Worm (Caenorhabditis elegans) whole organism, late embryonic: ENCODE results near the gene M18.6.
A peak's percentile ranks its signal among the peaks of the same experiment; 100 is the strongest.

Source experiments
- K02D7.2 ChIP-seq: sonication (generic microtip); optimal IDR thresholded peaks from 2 replicates; lab custom pipeline; 2017; ENCODE audit warnings: mild to moderate bottlenecking, missing genetic modification characterization, missing compliant biosample characterization
- K09A11.1 ChIP-seq: sonication (generic microtip); optimal IDR thresholded peaks from 2 replicates; lab custom pipeline; 2017; ENCODE audit warnings: antibody characterized with exemption, mild to moderate bottlenecking, missing genetic modification characterization, missing compliant biosample characterization; ENCODE audit not compliant: insufficient read depth
- T23F11.4 ChIP-seq: fragments of 200-800 bp; sonication (Bioruptor generic); optimal IDR thresholded peaks from 2 replicates; lab custom pipeline; 2018; ENCODE audit warnings: mild to moderate bottlenecking, missing genetic modification characterization, missing compliant biosample characterization
- ama-1 ChIP-seq: fragments of 150-350 bp; optimal IDR thresholded peaks from 2 replicates; lab custom pipeline; 2014
- ceh-2 ChIP-seq: sonication (generic microtip); optimal IDR thresholded peaks from 2 replicates; lab custom pipeline; 2016; ENCODE audit warnings: missing genotype, missing genetic modification characterization, missing compliant biosample characterization
- ceh-24 ChIP-seq: sonication (generic microtip); optimal IDR thresholded peaks from 2 replicates; lab custom pipeline; 2016; ENCODE audit warnings: mild to moderate bottlenecking, missing genetic modification characterization, missing compliant biosample characterization
- ceh-30 ChIP-seq: fragments of 150-350 bp; optimal IDR thresholded peaks from 2 replicates; lab custom pipeline; 2014; ENCODE audit warnings: missing biosample characterization, missing genetic modification characterization
- ceh-31 ChIP-seq: sonication (generic microtip); optimal IDR thresholded peaks from 2 replicates; lab custom pipeline; 2016; ENCODE audit warnings: missing genetic modification characterization, missing compliant biosample characterization
- ceh-34 ChIP-seq: sonication (generic microtip); optimal IDR thresholded peaks from 2 replicates; lab custom pipeline; 2016; ENCODE audit warnings: mild to moderate bottlenecking, missing genetic modification characterization, missing compliant biosample characterization
- ceh-45 ChIP-seq: fragments of 200-800 bp; sonication (Bioruptor generic); IDR thresholded peaks from 2 replicates; pipeline ENCODE4 v1.3.6; 2022; ENCODE audit warnings: missing genetic modification reagents, missing genetic modification characterization, missing compliant biosample characterization
- ceh-48 ChIP-seq: sonication (generic microtip); optimal IDR thresholded peaks from 2 replicates; lab custom pipeline; 2016; ENCODE audit warnings: missing genetic modification characterization, inconsistent platforms, missing compliant biosample characterization
- ceh-6 ChIP-seq: fragments of 200-800 bp; sonication (Bioruptor generic); optimal IDR thresholded peaks from 2 replicates; lab custom pipeline; 2018; ENCODE audit warnings: mild to moderate bottlenecking, missing genetic modification characterization, missing compliant biosample characterization
- che-1 ChIP-seq: sonication (generic microtip); optimal IDR thresholded peaks from 2 replicates; lab custom pipeline; 2016; ENCODE audit warnings: mild to moderate bottlenecking, missing genetic modification characterization, missing compliant biosample characterization
- dve-1 ChIP-seq: sonication (generic microtip); optimal IDR thresholded peaks from 2 replicates; lab custom pipeline; 2017; ENCODE audit warnings: antibody characterized with exemption, mild to moderate bottlenecking, missing genetic modification characterization, missing compliant biosample characterization
- elt-2 ChIP-seq: sonication (generic microtip); optimal IDR thresholded peaks from 2 replicates; lab custom pipeline; 2016; ENCODE audit warnings: missing genetic modification reagents, missing genetic modification characterization, missing compliant biosample characterization
- elt-4 ChIP-seq: sonication (generic microtip); optimal IDR thresholded peaks from 2 replicates; lab custom pipeline; 2016; ENCODE audit warnings: missing genetic modification characterization, missing compliant biosample characterization
- fkh-6 ChIP-seq: sonication (generic microtip); optimal IDR thresholded peaks from 2 replicates; lab custom pipeline; 2016; ENCODE audit warnings: missing genetic modification characterization, missing compliant biosample characterization
- gmeb-2 ChIP-seq: sonication (generic microtip); optimal IDR thresholded peaks from 2 replicates; lab custom pipeline; 2016; ENCODE audit warnings: missing genetic modification characterization, inconsistent platforms, missing compliant biosample characterization
- hlh-30 ChIP-seq: sonication (generic microtip); optimal IDR thresholded peaks from 2 replicates; lab custom pipeline; 2017; ENCODE audit warnings: antibody characterized with exemption, missing genetic modification characterization, missing compliant biosample characterization; ENCODE audit not compliant: insufficient read depth
- hlh-8 ChIP-seq: sonication (generic microtip); optimal IDR thresholded peaks from 2 replicates; lab custom pipeline; 2016; ENCODE audit warnings: missing genotype, missing genetic modification characterization, missing compliant biosample characterization
- lim-6 ChIP-seq: sonication (generic microtip); optimal IDR thresholded peaks from 2 replicates; lab custom pipeline; 2016; ENCODE audit warnings: missing genetic modification characterization, missing compliant biosample characterization
- nfya-1 ChIP-seq: sonication (generic microtip); optimal IDR thresholded peaks from 2 replicates; lab custom pipeline; 2017; ENCODE audit warnings: missing genetic modification characterization, mild to moderate bottlenecking, missing compliant biosample characterization, antibody characterized with exemption, moderate library complexity
- nhr-11 ChIP-seq: fragments of 150-350 bp; optimal IDR thresholded peaks from 2 replicates; lab custom pipeline; 2014; ENCODE audit warnings: missing biosample characterization, missing genetic modification characterization
- npax-4 ChIP-seq: sonication (generic microtip); optimal IDR thresholded peaks from 2 replicates; lab custom pipeline; 2016; ENCODE audit warnings: missing genetic modification characterization, missing compliant biosample characterization
- pag-3 ChIP-seq: sonication (generic microtip); optimal IDR thresholded peaks from 2 replicates; lab custom pipeline; 2016; ENCODE audit warnings: missing compliant biosample characterization, missing genetic modification characterization, borderline replicate concordance
- pax-1 ChIP-seq: fragments of 150-350 bp; optimal IDR thresholded peaks from 2 replicates; lab custom pipeline; 2014; ENCODE audit warnings: missing biosample characterization, missing genetic modification characterization
- pqm-1 ChIP-seq: sonication (generic microtip); optimal IDR thresholded peaks from 2 replicates; lab custom pipeline; 2016; ENCODE audit warnings: missing genetic modification characterization, missing compliant biosample characterization
- pros-1 ChIP-seq: fragments of 150-350 bp; optimal IDR thresholded peaks from 2 replicates; lab custom pipeline; 2014; ENCODE audit warnings: missing biosample characterization, missing genetic modification reagents, missing genetic modification characterization
- ref-2 ChIP-seq: sonication (generic microtip); optimal IDR thresholded peaks from 2 replicates; lab custom pipeline; 2016; ENCODE audit warnings: missing genetic modification characterization, missing compliant biosample characterization
- rnt-1 ChIP-seq: sonication (generic microtip); optimal IDR thresholded peaks from 2 replicates; lab custom pipeline; 2016; ENCODE audit warnings: missing genetic modification characterization, missing compliant biosample characterization
- sdc-2 ChIP-seq: sonication (generic microtip); optimal IDR thresholded peaks from 2 replicates; lab custom pipeline; 2016; ENCODE audit warnings: missing genotype, missing genetic modification characterization, missing compliant biosample characterization
- sox-4 ChIP-seq: sonication (generic microtip); optimal IDR thresholded peaks from 2 replicates; lab custom pipeline; 2017; ENCODE audit warnings: mild to moderate bottlenecking, missing genetic modification characterization, inconsistent platforms, missing compliant biosample characterization
- tbx-2 ChIP-seq: sonication (generic microtip); optimal IDR thresholded peaks from 2 replicates; lab custom pipeline; 2016; ENCODE audit warnings: missing genetic modification characterization, missing compliant biosample characterization
- tbx-7 ChIP-seq: sonication (generic microtip); optimal IDR thresholded peaks from 2 replicates; lab custom pipeline; 2016; ENCODE audit warnings: missing genotype, missing genetic modification characterization, missing compliant biosample characterization
- unc-42 ChIP-seq: sonication (generic microtip); optimal IDR thresholded peaks from 2 replicates; lab custom pipeline; 2016; ENCODE audit warnings: missing genotype, missing genetic modification characterization, missing compliant biosample characterization
- unc-55 ChIP-seq: sonication (generic microtip); optimal IDR thresholded peaks from 2 replicates; lab custom pipeline; 2017; ENCODE audit warnings: missing biosample characterization, missing genetic modification reagents, missing genetic modification characterization
- unc-86 ChIP-seq: sonication (generic microtip); optimal IDR thresholded peaks from 2 replicates; lab custom pipeline; 2016; ENCODE audit warnings: missing genetic modification characterization, missing compliant biosample characterization
- ztf-16 ChIP-seq: sonication (generic microtip); optimal IDR thresholded peaks from 2 replicates; lab custom pipeline; 2017; ENCODE audit warnings: missing genetic modification characterization, missing compliant biosample characterization

Gene M18.6

ce11 chrIV:12122874-12123664, 2.0 kb downstream of the M18.6 start, which contains the start of gene aly-3:
Gene aly-3, plus strand, starts transcription at chrIV:12123282.
- TF ChIP-seq nfya-1 (tag; lab: Kevin White, UChicago) (peak; percentile 11), fkh-6 (tag; lab: Kevin White, UChicago) (no peak), ceh-24 (tag; lab: Kevin White, UChicago) (no peak), unc-55 (GFP tag; lab: Kevin White, UChicago) (no peak), pros-1 (tag; lab: Kevin White, UChicago) (no peak), ceh-30 (tag; lab: Kevin White, UChicago) (no peak), gmeb-2 (tag; lab: Kevin White, UChicago) (no peak), pag-3 (tag; lab: Kevin White, UChicago) (no peak), tbx-2 (peak; percentile 19), hlh-8 (tag; lab: Kevin White, UChicago) (no peak)
- TF ChIP-seq, all 69 proteins: peak for 2

ce11 chrIV:12124314-12125084, 3.4 kb downstream of the M18.6 start, which contains the start of gene dhhc-6:
Gene dhhc-6, plus strand, starts transcription at chrIV:12124952.
- TF ChIP-seq ceh-45 (GFP tag; lab: Robert Waterston, UW): no peak
- no peak for TF ChIP-seq hlh-8 (tag; lab: Kevin White, UChicago)
- no peak for TF ChIP-seq elt-4 (tag; lab: Kevin White, UChicago)
- no peak for TF ChIP-seq nhr-11 (tag; lab: Kevin White, UChicago)
- TF ChIP-seq pax-1 (tag; lab: Kevin White, UChicago): no peak
- TF ChIP-seq ztf-16 (tag; lab: Kevin White, UChicago): no peak
- TF ChIP-seq unc-42 (tag; lab: Kevin White, UChicago): no peak
- TF ChIP-seq ceh-6 (GFP tag; lab: Kevin White, UChicago): no peak
- no peak for TF ChIP-seq rnt-1 (tag; lab: Kevin White, UChicago)
- no peak for TF ChIP-seq pqm-1 (tag; lab: Kevin White, UChicago)
- no peak for TF ChIP-seq ref-2
- no peak for TF ChIP-seq fkh-6 (tag; lab: Kevin White, UChicago)
- no peak for TF ChIP-seq sox-4 (tag; lab: Kevin White, UChicago)
- no peak for TF ChIP-seq K02D7.2 (tag; lab: Kevin White, UChicago)
- no peak for TF ChIP-seq ceh-48 (tag; lab: Kevin White, UChicago)
- TF ChIP-seq ceh-2 (tag; lab: Kevin White, UChicago): no peak

ce11 chrIV:12126740-12127472, 5.8 kb downstream of the M18.6 start:
- TF ChIP-seq unc-42 (tag; lab: Kevin White, UChicago) (peak; percentile 71), sdc-2 (tag; lab: Kevin White, UChicago) (no peak)
- TF ChIP-seq, all 69 proteins: peak for 1

DNA sequence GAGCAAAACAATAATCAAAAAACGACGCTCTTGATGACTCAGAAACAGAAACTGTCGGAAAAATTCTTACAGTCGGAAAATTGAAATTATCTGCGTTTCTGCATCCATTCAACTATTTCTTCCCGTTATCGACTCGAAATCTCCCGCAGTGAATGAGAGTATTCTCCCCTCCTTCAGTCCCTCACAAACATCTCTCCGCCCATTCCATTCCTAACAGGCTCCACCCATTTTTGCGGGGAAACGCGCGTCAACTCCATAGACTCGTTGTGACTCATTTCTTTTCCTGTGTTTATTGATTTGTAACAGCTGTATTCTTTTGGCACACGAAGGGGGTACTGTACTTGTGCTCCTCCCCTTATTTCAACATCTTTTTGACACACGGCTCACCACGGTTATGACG, 6.7 kb downstream of the M18.6 start:
- no peak for TF ChIP-seq ceh-2 (tag; lab: Kevin White, UChicago)
- no peak for TF ChIP-seq rnt-1 (tag; lab: Kevin White, UChicago)
- TF ChIP-seq tbx-7 (tag; lab: Kevin White, UChicago): no peak
- no peak for TF ChIP-seq K09A11.1 (tag; lab: Kevin White, UChicago)
- TF ChIP-seq nfya-1 (tag; lab: Kevin White, UChicago): peak; percentile 10
- TF ChIP-seq gmeb-2 (tag; lab: Kevin White, UChicago): no peak

DNA sequence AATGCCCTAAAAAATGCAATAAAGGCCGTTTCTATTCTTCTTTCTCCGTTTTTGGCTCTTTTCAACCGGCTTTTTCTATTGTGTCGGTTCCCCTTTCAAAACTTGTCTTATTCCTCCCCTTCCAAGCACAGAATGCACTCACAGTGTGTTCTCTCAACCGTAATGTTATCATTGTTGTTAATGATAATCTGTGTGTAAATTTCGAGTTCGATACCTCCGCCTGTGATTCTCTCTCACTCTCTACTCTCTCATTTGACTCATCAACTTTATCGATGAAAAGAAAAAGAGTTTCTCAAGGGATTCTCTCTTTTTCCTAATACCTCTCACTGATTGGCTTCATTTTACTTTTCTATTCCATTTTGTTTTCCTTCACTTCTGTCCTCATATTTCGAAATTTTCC, 7.6 kb downstream of the M18.6 start:
- no peak for TF ChIP-seq ztf-16 (tag; lab: Kevin White, UChicago)
- TF ChIP-seq hlh-30 (tag; lab: Kevin White, UChicago): no peak
- TF ChIP-seq npax-4 (tag; lab: Kevin White, UChicago): no peak
- TF ChIP-seq ceh-31: no peak
- TF ChIP-seq lim-6 (tag; lab: Kevin White, UChicago): no peak
- TF ChIP-seq rnt-1 (tag; lab: Kevin White, UChicago): no peak
- TF ChIP-seq ama-1 (lab: Kevin White, UChicago): no peak
- no peak for TF ChIP-seq sox-4 (tag; lab: Kevin White, UChicago)
- TF ChIP-seq ceh-34 (tag; lab: Kevin White, UChicago): no peak
- no peak for TF ChIP-seq elt-2 (tag; lab: Kevin White, UChicago)
- no peak for TF ChIP-seq sdc-2 (tag; lab: Kevin White, UChicago)
- no peak for TF ChIP-seq che-1 (tag; lab: Kevin White, UChicago)
- no peak for TF ChIP-seq ceh-30 (tag; lab: Kevin White, UChicago)
- TF ChIP-seq unc-86: no peak
- TF ChIP-seq T23F11.4 (GFP tag; lab: Kevin White, UChicago): no peak
- no peak for TF ChIP-seq dve-1 (tag; lab: Kevin White, UChicago)
